Fruit fly (Drosophila melanogaster): ENCODE data around the gene CG12316.

The CG12316 gene

dm6 chr3L:15136659-15137572 is at the start of gene CG12316 (continued):
- TF ChIP-seq Dref (GFP tag; IDR thresholded peaks at IDR 0.05) (peak; percentile 71), CG7745 (tag; optimal IDR thresholded peaks at IDR 0.05) (peak; percentile 4), CG4707 (GFP tag; optimal IDR thresholded peaks at IDR 0.05) (peak; percentile 88), Six4 (GFP tag; optimal IDR thresholded peaks at IDR 0.05) (peak; percentile 86), otp (GFP tag; IDR thresholded peaks at IDR 0.05) (peak; percentile 83; the same call in 2 of the 3 replicates), CG6254 (GFP tag; optimal IDR thresholded peaks at IDR 0.05) (peak; percentile 90), Nf-YC (tag; optimal IDR thresholded peaks at IDR 0.05) (peak; percentile 82), Dip3 (GFP tag; optimal IDR thresholded peaks at IDR 0.05) (peak; percentile 91), Dll (GFP tag; IDR thresholded peaks at IDR 0.05; ENCODE audit: partially characterized antibody) (peak; percentile 92), CG32532 (GFP tag; IDR thresholded peaks at IDR 0.05) (peak; percentile 73), shn (GFP tag; optimal IDR thresholded peaks at IDR 0.05) (peak; percentile 93), lola (GFP tag; optimal IDR thresholded peaks at IDR 0.05) (peak in 1 of 3 experiments; percentile 96), cato (GFP tag; optimal IDR thresholded peaks at IDR 0.05; ENCODE audit: borderline replicate concordance) (peak; percentile 77), CG7963 (GFP tag; IDR thresholded peaks at IDR 0.05; ENCODE audit: partially characterized antibody) (peak; percentile 59; the same call in 1 of the 3 replicates), dimm (GFP tag; IDR thresholded peaks at IDR 0.05) (no peak; the same call in none of the 2 replicates), D19A (tag; optimal IDR thresholded peaks at IDR 0.05) (peak; percentile 90), sc (optimal IDR thresholded peaks at IDR 0.05) (no peak), sc (GFP tag; optimal IDR thresholded peaks at IDR 0.05) (peak; percentile 82), CG14667 (GFP tag; IDR thresholded peaks at IDR 0.05) (peak; percentile 38; the same call in 1 of the 2 replicates), E2f1 (GFP tag; IDR thresholded peaks at IDR 0.05) (peak; percentile 77), Scr (GFP tag; IDR thresholded peaks at IDR 0.05; ENCODE audit: partially characterized antibody) (peak; percentile 85), CG17802 (tag; optimal IDR thresholded peaks at IDR 0.05) (peak; percentile 77), sqz (GFP tag; optimal IDR thresholded peaks at IDR 0.05) (peak; percentile 40), Dad (GFP tag; optimal IDR thresholded peaks at IDR 0.05) (peak; percentile 93), jigr1 (GFP tag; IDR thresholded peaks at IDR 0.05) (0 out of 3 replicates have a peak, but pooled peaks have one; percentile 54), Nf-YA (GFP tag; IDR thresholded peaks at IDR 0.05) (peak; percentile 72), ab (GFP tag; optimal IDR thresholded peaks at IDR 0.05) (peak; percentile 57), Hr78 (GFP tag; optimal IDR thresholded peaks at IDR 0.05) (peak in 1 of 2 experiments; percentile 82), Myb (GFP tag; optimal IDR thresholded peaks at IDR 0.05) (peak; percentile 77), Atf-2 (GFP tag; optimal IDR thresholded peaks at IDR 0.05) (peak; percentile 89), toy (GFP tag; IDR thresholded peaks at IDR 0.05) (peak; percentile 56), Ssrp (tag; optimal IDR thresholded peaks at IDR 0.05) (peak; percentile 88), Sry-δ (GFP tag; optimal IDR thresholded peaks at IDR 0.05) (peak; percentile 70), CG12155 (GFP tag; optimal IDR thresholded peaks at IDR 0.05) (peak; percentile 82), Max (GFP tag; optimal IDR thresholded peaks at IDR 0.05) (peak; percentile 85), CG32767 (GFP tag; IDR thresholded peaks at IDR 0.05) (peak; percentile 90; the same call in 1 of the 2 replicates), twi (tag; optimal IDR thresholded peaks at IDR 0.05) (peak; percentile 86), gro (GFP tag; optimal IDR thresholded peaks at IDR 0.05) (peak; percentile 92), tin (GFP tag; optimal IDR thresholded peaks at IDR 0.05) (peak; percentile 91), gcm2 (GFP tag; optimal IDR thresholded peaks at IDR 0.05) (peak; percentile 70), grau (tag; optimal IDR thresholded peaks at IDR 0.05) (peak; percentile 91), unpg (GFP tag; optimal IDR thresholded peaks at IDR 0.05) (peak; percentile 94), zfh1 (GFP tag; IDR thresholded peaks at IDR 0.05) (peak; percentile 94), jumu (GFP tag; optimal IDR thresholded peaks at IDR 0.05) (peak; percentile 94), dan (GFP tag; IDR thresholded peaks at IDR 0.05) (no peak), Lhr (GFP tag; optimal IDR thresholded peaks at IDR 0.05) (peak; percentile 69), sna (GFP tag; IDR thresholded peaks at IDR 0.05; ENCODE audit: partially characterized antibody) (peak; percentile 57), fu2 (GFP tag; optimal IDR thresholded peaks at IDR 0.05) (peak; percentile 82)
